Fruit fly (Drosophila melanogaster): ENCODE data around the gene CG14650.
A peak's percentile ranks its signal among the peaks of the same experiment; 100 is the strongest.

CG14650 gene

DNA sequence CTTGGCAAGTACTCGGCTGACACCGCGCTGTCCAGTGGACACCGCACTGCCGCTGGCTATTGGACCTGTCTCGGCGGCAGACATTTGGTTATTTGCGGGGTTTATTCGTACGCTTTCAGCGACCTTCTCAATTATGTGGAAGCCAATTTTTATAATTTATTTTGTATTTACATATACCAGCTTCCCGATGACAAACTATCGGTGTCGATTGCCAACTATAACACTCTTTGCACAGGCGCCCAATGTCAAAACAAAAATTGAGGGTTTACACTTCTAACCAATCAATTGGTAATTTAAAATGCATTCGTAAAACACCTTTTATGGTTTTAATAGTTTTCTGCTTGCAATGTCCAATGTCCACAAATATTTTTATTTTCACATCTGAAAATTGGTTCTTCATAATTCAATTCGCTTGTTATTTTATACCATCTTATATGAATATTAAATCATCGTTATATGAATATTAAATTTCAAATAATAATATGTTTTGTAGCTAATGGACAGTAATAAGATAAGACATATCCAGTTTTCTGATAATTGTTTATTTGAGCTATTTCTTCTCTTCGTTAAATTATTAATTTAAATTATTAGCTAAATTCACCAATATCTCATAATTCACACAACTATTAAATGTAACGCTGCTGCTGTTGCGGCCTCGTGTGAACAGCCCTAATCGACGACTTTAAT lies 37.2 kb upstream of the CG14650 start (continued):
- TF ChIP-seq CG15336 (GFP tag; IDR thresholded peaks at IDR 0.05) = no peak
- peak; percentile 19 for TF ChIP-seq Sox15 (GFP tag; optimal IDR thresholded peaks at IDR 0.05)
- TF ChIP-seq CG4318 (GFP tag; optimal IDR thresholded peaks at IDR 0.05) = peak; percentile 29
- no peak for TF ChIP-seq CG3919 (GFP tag; optimal IDR thresholded peaks at IDR 0.05)
- peak; percentile 2 for TF ChIP-seq esn (GFP tag; optimal IDR thresholded peaks at IDR 0.05)
- TF ChIP-seq Sox14 (GFP tag; optimal IDR thresholded peaks at IDR 0.05) = no peak
- TF ChIP-seq vri (GFP tag; optimal IDR thresholded peaks at IDR 0.05) = no peak
- no peak for TF ChIP-seq CG1621 (tag; optimal IDR thresholded peaks at IDR 0.05)
- no peak for TF ChIP-seq CG6808 (GFP tag; optimal IDR thresholded peaks at IDR 0.05)
- TF ChIP-seq Eip93F (GFP tag; optimal IDR thresholded peaks at IDR 0.05) = no peak
- TF ChIP-seq CG10669 (GFP tag; optimal IDR thresholded peaks at IDR 0.05) = no peak
- peak; percentile 47 for TF ChIP-seq CG31627 (GFP tag; optimal IDR thresholded peaks at IDR 0.05)
- no peak for TF ChIP-seq CG6163 (GFP tag; IDR thresholded peaks at IDR 0.05)
- TF ChIP-seq cyc (GFP tag; optimal IDR thresholded peaks at IDR 0.05) = peak; percentile 30
- TF ChIP-seq acj6 (GFP tag; optimal IDR thresholded peaks at IDR 0.05) = peak; percentile 45
- TF ChIP-seq fkh (GFP tag; optimal IDR thresholded peaks at IDR 0.05) = peak; percentile 66
- TF ChIP-seq OdsH (GFP tag; optimal IDR thresholded peaks at IDR 0.05) = peak; percentile 37
- no peak for TF ChIP-seq fd59A (GFP tag; optimal IDR thresholded peaks at IDR 0.05)
- no peak for TF ChIP-seq CG11762 (GFP tag; optimal IDR thresholded peaks at IDR 0.05; ENCODE audit: insufficient read depth)
- TF ChIP-seq CG6276 (GFP tag; optimal IDR thresholded peaks at IDR 0.05) = no peak
- no peak for TF ChIP-seq Hr38 (GFP tag; optimal IDR thresholded peaks at IDR 0.05)
- TF ChIP-seq CG6854 (GFP tag; optimal IDR thresholded peaks at IDR 0.05) = no peak
- TF ChIP-seq Met (GFP tag; optimal IDR thresholded peaks at IDR 0.05) = peak; percentile 28
- peak; percentile 40 for TF ChIP-seq CG3032 (tag; optimal IDR thresholded peaks at IDR 0.05)
- TF ChIP-seq CG7368 (GFP tag; optimal IDR thresholded peaks at IDR 0.05) = no peak
- TF ChIP-seq CG10631 (GFP tag; optimal IDR thresholded peaks at IDR 0.05) = peak; percentile 14
- peak; percentile 7 for TF ChIP-seq Ets96B (tag; optimal IDR thresholded peaks at IDR 0.05)
- no peak for TF ChIP-seq Smox (GFP tag; optimal IDR thresholded peaks at IDR 0.05)
- TF ChIP-seq CG8119 (GFP tag; IDR thresholded peaks at IDR 0.05) = no peak
- peak; percentile 33 for TF ChIP-seq achi (GFP tag; optimal IDR thresholded peaks at IDR 0.05)
- TF ChIP-seq Lpt (GFP tag; optimal IDR thresholded peaks at IDR 0.05) = peak; percentile 5
- TF ChIP-seq dac (GFP tag; optimal IDR thresholded peaks at IDR 0.05) = no peak
- no peak for TF ChIP-seq svp (GFP tag)
- TF ChIP-seq Eip78C (GFP tag) = peak; percentile 65
- no peak for TF ChIP-seq Gug (GFP tag; IDR thresholded peaks at IDR 0.05)
- peak; percentile 32 for TF ChIP-seq Ets21C (GFP tag; optimal IDR thresholded peaks at IDR 0.05)

DNA sequence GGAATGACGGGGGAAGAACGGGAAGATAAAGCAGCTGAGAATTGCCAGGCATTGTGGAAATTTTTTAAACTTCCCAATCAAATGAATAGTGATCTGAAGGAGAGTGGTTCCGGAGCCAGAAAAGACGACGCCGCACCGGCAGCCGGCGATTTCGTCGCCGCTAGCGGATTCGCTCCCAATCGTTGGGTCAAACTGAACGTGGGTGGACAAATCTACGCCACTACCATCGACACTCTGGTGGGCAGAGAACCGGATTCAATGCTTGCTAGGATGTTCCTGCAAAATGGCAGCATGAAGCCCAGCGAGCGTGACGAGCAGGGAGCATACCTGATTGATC lies 36.7 kb upstream of the CG14650 start, which contains the start of gene CG14647:
Gene CG14647 (plus strand): TSS at position 14 of the 337 bp plus-strand sequence.
- no peak for TF ChIP-seq Eip78C (GFP tag)
- TF ChIP-seq Sox15 (GFP tag; optimal IDR thresholded peaks at IDR 0.05) = no peak
- TF ChIP-seq svp (GFP tag) = no peak
- no peak for TF ChIP-seq esn (GFP tag; optimal IDR thresholded peaks at IDR 0.05)
- no peak for TF ChIP-seq fkh (GFP tag; optimal IDR thresholded peaks at IDR 0.05)
- TF ChIP-seq CG10631 (GFP tag; optimal IDR thresholded peaks at IDR 0.05) = no peak
- no peak for TF ChIP-seq CG6163 (GFP tag; IDR thresholded peaks at IDR 0.05)
- TF ChIP-seq CG10669 (GFP tag; optimal IDR thresholded peaks at IDR 0.05) = no peak
- TF ChIP-seq CG6792 (GFP tag; optimal IDR thresholded peaks at IDR 0.05) = no peak
- TF ChIP-seq CG1621 (tag; optimal IDR thresholded peaks at IDR 0.05) = no peak
- TF ChIP-seq Lpt (GFP tag; optimal IDR thresholded peaks at IDR 0.05) = no peak
- TF ChIP-seq salr (GFP tag; optimal IDR thresholded peaks at IDR 0.05) = no peak
- no peak for TF ChIP-seq Eip75B (GFP tag; optimal IDR thresholded peaks at IDR 0.05)
